Worm (Caenorhabditis elegans): ENCODE measurements around the gene F38B6.6.

ce11 chrX:6737329-6738008 is 47.6 kb upstream of the F38B6.6 start:
- TF ChIP-seq lin-26 (GFP tag; IDR thresholded peaks at IDR 0.05) (no peak), lsl-1 (GFP tag; optimal IDR thresholded peaks at IDR 0.05) (no peak)

Data from whole organism, young adult.